Worm (Caenorhabditis elegans): ENCODE results near the gene ZK721.4.

- TF ChIP-seq elt-4 (tag; optimal IDR thresholded peaks at IDR 0.05), result no peak
- no peak for TF ChIP-seq pax-1 (tag; optimal IDR thresholded peaks at IDR 0.05)
- TF ChIP-seq pha-4 (tag; optimal IDR thresholded peaks at IDR 0.05), result no peak
- no peak for TF ChIP-seq unc-3 (GFP tag; conservative IDR thresholded peaks at IDR 0.05)
- TF ChIP-seq unc-3 (tag; optimal IDR thresholded peaks at IDR 0.05), result no peak
- no peak for TF ChIP-seq pqm-1 (tag; optimal IDR thresholded peaks at IDR 0.05)
Observed at ce11 chrX:8805475-8805874, 26.8 kb downstream of the ZK721.4 start.
